Worm (Caenorhabditis elegans) whole organism, late embryonic: ENCODE data around the gene B0250.7.

Experiments
- dmd-4 ChIP-seq: sonication (generic microtip); optimal IDR thresholded peaks from 2 replicates; lab custom pipeline; 2016; ENCODE audit warnings: borderline replicate concordance, missing genetic modification characterization, missing compliant biosample characterization
- pha-2 ChIP-seq: sonication (generic microtip); optimal IDR thresholded peaks from 2 replicates; lab custom pipeline; 2017; ENCODE audit warnings: mild to moderate bottlenecking, missing genetic modification characterization, missing compliant biosample characterization
- pqm-1 ChIP-seq: sonication (generic microtip); optimal IDR thresholded peaks from 2 replicates; lab custom pipeline; 2016; ENCODE audit warnings: missing genetic modification characterization, missing compliant biosample characterization
- tbx-7 ChIP-seq: sonication (generic microtip); optimal IDR thresholded peaks from 2 replicates; lab custom pipeline; 2016; ENCODE audit warnings: missing genotype, missing genetic modification characterization, missing compliant biosample characterization

DNA sequence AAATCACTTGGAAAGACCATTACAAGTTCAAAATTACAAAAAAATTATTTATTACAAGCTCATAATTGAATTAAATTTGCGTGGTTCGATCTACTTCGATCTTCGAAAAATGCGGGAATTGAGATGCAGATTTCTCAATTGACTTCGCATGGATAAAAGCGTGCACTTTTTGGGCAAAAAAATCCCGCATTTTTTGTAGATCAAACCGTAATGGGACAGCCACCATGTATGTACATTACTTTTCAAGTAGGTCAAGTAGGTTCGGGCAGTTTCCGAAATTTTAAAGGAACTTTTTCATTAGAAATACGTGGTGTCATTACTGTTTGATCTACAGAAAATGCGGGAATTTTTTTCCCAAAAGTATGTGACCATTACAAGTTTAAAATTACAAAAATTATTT lies 21.7 kb upstream of the B0250.7 start:
- no peak for TF ChIP-seq dmd-4
- no peak for TF ChIP-seq tbx-7 (tag; lab: Kevin White, UChicago)
- no peak for TF ChIP-seq pqm-1
- TF ChIP-seq pha-2 = no peak
